Fruit fly (Drosophila melanogaster) whole organism, embryonic: ENCODE measurements around the gene CG32267.
A peak's percentile ranks its signal among the peaks of the same experiment; 100 is the strongest.

Experiments
- BEAF-32 ChIP-seq: fragments of 200-800 bp; sonication (Bioruptor generic); optimal IDR thresholded peaks from 3 replicates; lab custom pipeline; 2017; ENCODE audit warnings: missing biosample characterization, missing genetic modification characterization, mild to moderate bottlenecking, moderate library complexity, missing genetic modification reagents
- Blimp-1 ChIP-seq: fragments of 200-800 bp; sonication (Bioruptor generic); optimal IDR thresholded peaks from 3 replicates; lab custom pipeline; 2018; ENCODE audit warnings: missing biosample characterization, missing genetic modification characterization, mild to moderate bottlenecking, moderate library complexity, missing genetic modification reagents
- BtbVII ChIP-seq: fragments of 200-800 bp; sonication (Bioruptor generic); optimal IDR thresholded peaks from 3 replicates; lab custom pipeline; 2017; ENCODE audit warnings: missing biosample characterization, mild to moderate bottlenecking, missing genetic modification characterization
- CG10267 ChIP-seq: fragments of 200-800 bp; sonication (Bioruptor generic); optimal IDR thresholded peaks from 2 replicates; lab custom pipeline; 2018; ENCODE audit warnings: missing biosample characterization, mild to moderate bottlenecking, missing genetic modification characterization, moderate library complexity
- CG10565 ChIP-seq: fragments of 200-800 bp; sonication (Bioruptor generic); optimal IDR thresholded peaks from 3 replicates; lab custom pipeline; 2016; ENCODE audit warnings: missing biosample characterization, mild to moderate bottlenecking, missing genetic modification characterization
- CG11398 ChIP-seq: fragments of 200-800 bp; sonication (Bioruptor generic); optimal IDR thresholded peaks from 2 replicates; lab custom pipeline; 2016; ENCODE audit warnings: missing biosample characterization, missing genetic modification characterization
- CG11504 ChIP-seq: fragments of 200-800 bp; sonication (Bioruptor generic); optimal IDR thresholded peaks from 3 replicates; lab custom pipeline; 2019; ENCODE audit warnings: missing biosample characterization, mild to moderate bottlenecking, missing genetic modification characterization, moderate library complexity
- CG12219 ChIP-seq: fragments of 200-800 bp; sonication (Bioruptor generic); optimal IDR thresholded peaks from 3 replicates; lab custom pipeline; 2018; ENCODE audit warnings: missing biosample characterization, mild to moderate bottlenecking, missing genetic modification characterization
- CG12942 ChIP-seq: fragments of 200-800 bp; sonication (Bioruptor generic); optimal IDR thresholded peaks from 3 replicates; lab custom pipeline; 2016; ENCODE audit warnings: missing biosample characterization, missing genetic modification characterization
- CG13624 ChIP-seq: fragments of 200-800 bp; sonication (Bioruptor generic); optimal IDR thresholded peaks from 2 replicates; lab custom pipeline; 2016; ENCODE audit warnings: missing biosample characterization, missing genetic modification characterization
- CG15011 ChIP-seq: fragments of 200-800 bp; sonication (Bioruptor generic); optimal IDR thresholded peaks from 3 replicates; lab custom pipeline; 2018; ENCODE audit warnings: missing biosample characterization, mild to moderate bottlenecking, missing genetic modification characterization
- CG15073 ChIP-seq: fragments of 200-800 bp; sonication (Bioruptor generic); optimal IDR thresholded peaks from 2 replicates; lab custom pipeline; 2016; ENCODE audit warnings: missing biosample characterization, missing genetic modification characterization
- CG17912 ChIP-seq: fragments of 200-800 bp; sonication (Bioruptor generic); optimal IDR thresholded peaks from 2 replicates; lab custom pipeline; 2018; ENCODE audit warnings: missing biosample characterization, mild to moderate bottlenecking, missing genetic modification characterization
- CG18476 ChIP-seq: fragments of 200-800 bp; sonication (Bioruptor generic); optimal IDR thresholded peaks from 2 replicates; lab custom pipeline; 2016; ENCODE audit warnings: missing biosample characterization, mild to moderate bottlenecking, missing genetic modification characterization
- CG33557 ChIP-seq: fragments of 200-800 bp; sonication (Bioruptor generic); optimal IDR thresholded peaks from 2 replicates; lab custom pipeline; 2019; ENCODE audit warnings: missing biosample characterization, mild to moderate bottlenecking, missing genetic modification characterization, moderate library complexity
- CG42726 ChIP-seq: fragments of 200-800 bp; sonication (Bioruptor generic); IDR thresholded peaks from 2 replicates; pipeline ENCODE4 v1.3.6; 2022; ENCODE audit warnings: missing biosample characterization, missing genetic modification characterization; ENCODE audit not compliant: partially characterized antibody
- CG4424 ChIP-seq: fragments of 200-800 bp; sonication (Bioruptor generic); optimal IDR thresholded peaks from 3 replicates; lab custom pipeline; 2016; ENCODE audit warnings: missing biosample characterization, missing genetic modification characterization
- CG6254 ChIP-seq: fragments of 200-800 bp; sonication (Bioruptor generic); optimal IDR thresholded peaks from 3 replicates; lab custom pipeline; 2017; ENCODE audit warnings: mild to moderate bottlenecking, missing biosample characterization, missing genetic modification reagents, missing genetic modification characterization
- CG6854 ChIP-seq: fragments of 200-800 bp; sonication (Bioruptor generic); optimal IDR thresholded peaks from 3 replicates; lab custom pipeline; 2017; ENCODE audit warnings: missing biosample characterization, mild to moderate bottlenecking, missing genetic modification characterization
- CG8089 ChIP-seq: fragments of 200-800 bp; sonication (Bioruptor generic); optimal IDR thresholded peaks from 3 replicates; lab custom pipeline; 2016; ENCODE audit warnings: missing biosample characterization, missing genetic modification characterization
- CG8290 ChIP-seq, 3 experiments: fragments of 200-800 bp; sonication (Bioruptor generic); optimal IDR thresholded peaks; 2 replicates each; lab custom pipeline; 2016 to 2019; ENCODE audit warnings: missing biosample characterization in 3 of 3, missing genetic modification characterization in 3 of 3, mild to moderate bottlenecking in 2 of 3, moderate library complexity in 1 of 3
- CG8388 ChIP-seq: fragments of 200-800 bp; sonication (Bioruptor generic); optimal IDR thresholded peaks from 2 replicates; lab custom pipeline; 2019; ENCODE audit warnings: missing biosample characterization, mild to moderate bottlenecking, missing genetic modification characterization, moderate library complexity
- CG8478 ChIP-seq: fragments of >200 bp; optimal IDR thresholded peaks from 2 replicates; lab custom pipeline; 2018
- CG8944 ChIP-seq: fragments of 200-800 bp; sonication (Bioruptor generic); optimal IDR thresholded peaks from 3 replicates; lab custom pipeline; 2016; ENCODE audit warnings: missing biosample characterization, missing genetic modification characterization
- CoRest ChIP-seq: fragments of 200-800 bp; sonication (Bioruptor generic); optimal IDR thresholded peaks from 3 replicates; lab custom pipeline; 2018; ENCODE audit warnings: missing biosample characterization, mild to moderate bottlenecking, missing genetic modification characterization, moderate library complexity
- Deaf1 ChIP-seq: fragments of 200-800 bp; optimal IDR thresholded peaks from 3 replicates; lab custom pipeline; 2019; ENCODE audit warnings: missing biosample characterization, mild to moderate bottlenecking, missing genetic modification characterization, moderate library complexity
- Elba2 ChIP-seq: fragments of 200-800 bp; sonication (Bioruptor generic); optimal IDR thresholded peaks from 3 replicates; lab custom pipeline; 2016; ENCODE audit warnings: missing biosample characterization, missing genetic modification characterization
- Ets65A ChIP-seq: fragments of 200-800 bp; sonication (Bioruptor generic); peaks from one replicate; lab custom pipeline; 2016; ENCODE audit warnings: missing biosample characterization, missing genetic modification characterization
- HHEX ChIP-seq: fragments of 200-800 bp; sonication (Bioruptor generic); optimal IDR thresholded peaks from 3 replicates; lab custom pipeline; 2017; ENCODE audit warnings: missing biosample characterization, mild to moderate bottlenecking, missing genetic modification characterization, missing genetic modification reagents
- HLH4C ChIP-seq: fragments of 200-800 bp; sonication (Bioruptor generic); IDR thresholded peaks from 3 replicates; pipeline ENCODE4 v1.3.6; 2022; ENCODE audit warnings: missing biosample characterization, missing genetic modification characterization; ENCODE audit not compliant: partially characterized antibody
- Hey ChIP-seq: fragments of 200-800 bp; sonication (Bioruptor generic); optimal IDR thresholded peaks from 3 replicates; lab custom pipeline; 2018; ENCODE audit warnings: missing biosample characterization, mild to moderate bottlenecking, missing genetic modification characterization
- NC2α ChIP-seq: fragments of 200-800 bp; sonication (Bioruptor generic); optimal IDR thresholded peaks from 2 replicates; lab custom pipeline; 2016; ENCODE audit warnings: missing biosample characterization, missing genetic modification characterization
- Nf-YA ChIP-seq: fragments of 200-800 bp; sonication (Bioruptor generic); IDR thresholded peaks from 2 replicates; pipeline ENCODE4 v1.3.6; 2022; ENCODE audit warnings: missing biosample characterization, missing genetic modification characterization
- Poxn ChIP-seq: fragments of 200-800 bp; sonication (Bioruptor generic); IDR thresholded peaks from 2 replicates; pipeline ENCODE4 v1.3.6; 2022; ENCODE audit warnings: missing biosample characterization, missing genetic modification characterization
- Ptx1 ChIP-seq: fragments of 200-800 bp; sonication (Bioruptor generic); IDR thresholded peaks from 2 replicates; pipeline ENCODE4 v1.3.6; 2022; ENCODE audit warnings: missing biosample characterization, missing genetic modification characterization
- Stat92E ChIP-seq, 3 experiments: fragments of >200 bp in 2 of 3; fragments of 200-800 bp in 1 of 3; sonication (Bioruptor generic) in 1 of 3; optimal IDR thresholded peaks; 2 replicates each; lab custom pipeline; 2017 to 2019; ENCODE audit warnings: missing biosample characterization in 3 of 3, missing genetic modification characterization in 3 of 3, mild to moderate bottlenecking in 1 of 3, moderate library complexity in 1 of 3
- br ChIP-seq: fragments of >200 bp; optimal IDR thresholded peaks from 2 replicates; lab custom pipeline; 2017
- btn ChIP-seq: fragments of 200-800 bp; sonication (Bioruptor generic); optimal IDR thresholded peaks from 2 replicates; lab custom pipeline; 2016; ENCODE audit warnings: missing biosample characterization, missing genetic modification characterization
- cato ChIP-seq: fragments of 200-800 bp; sonication (Bioruptor generic); optimal IDR thresholded peaks from 2 replicates; lab custom pipeline; 2016; ENCODE audit warnings: missing biosample characterization, missing genetic modification characterization, borderline replicate concordance
- chn ChIP-seq: fragments of 200-800 bp; sonication (Bioruptor generic); optimal IDR thresholded peaks from 2 replicates; lab custom pipeline; 2016; ENCODE audit warnings: missing biosample characterization, missing genetic modification characterization
- crc ChIP-seq: fragments of 200-800 bp; sonication (Bioruptor generic); optimal IDR thresholded peaks from 2 replicates; lab custom pipeline; 2016; ENCODE audit warnings: missing biosample characterization, missing genetic modification characterization
- cwo ChIP-seq: fragments of 200-800 bp; sonication (Bioruptor generic); optimal IDR thresholded peaks from 3 replicates; lab custom pipeline; 2017; ENCODE audit warnings: missing biosample characterization, missing genetic modification characterization, mild to moderate bottlenecking, moderate library complexity, missing genetic modification reagents
- ewg ChIP-seq: fragments of 200-800 bp; sonication (Bioruptor generic); optimal IDR thresholded peaks from 3 replicates; lab custom pipeline; 2017; ENCODE audit warnings: mild to moderate bottlenecking, missing biosample characterization, missing genetic modification reagents, missing genetic modification characterization
- inv ChIP-seq: fragments of 200-800 bp; sonication (Bioruptor generic); IDR thresholded peaks from 2 replicates; pipeline ENCODE4 v1.3.6; 2022; ENCODE audit warnings: missing biosample characterization, missing genetic modification characterization; ENCODE audit not compliant: partially characterized antibody
- jigr1 ChIP-seq: fragments of 200-800 bp; sonication (Bioruptor generic); IDR thresholded peaks from 3 replicates; pipeline ENCODE4 v1.3.6; 2022; ENCODE audit warnings: missing biosample characterization, missing genetic modification characterization
- lilli ChIP-seq: fragments of 200-800 bp; sonication (Bioruptor generic); optimal IDR thresholded peaks from 3 replicates; lab custom pipeline; 2016; ENCODE audit warnings: missing biosample characterization, missing genetic modification characterization
- maf-S ChIP-seq: fragments of 200-800 bp; sonication (Bioruptor generic); optimal IDR thresholded peaks from 2 replicates; lab custom pipeline; 2016; ENCODE audit warnings: missing biosample characterization, missing genetic modification characterization
- sens-2 ChIP-seq: fragments of 200-800 bp; sonication (Bioruptor generic); IDR thresholded peaks from 2 replicates; pipeline ENCODE4 v1.3.6; 2022; ENCODE audit warnings: missing biosample characterization, missing genetic modification characterization
- twi ChIP-seq: fragments of 200-800 bp; optimal IDR thresholded peaks from 2 replicates; lab custom pipeline; 2019; ENCODE audit warnings: missing biosample characterization, mild to moderate bottlenecking, missing genetic modification characterization, moderate library complexity
- tx ChIP-seq: fragments of 200-800 bp; sonication (Bioruptor generic); optimal IDR thresholded peaks from 2 replicates; lab custom pipeline; 2016; ENCODE audit warnings: missing biosample characterization, missing genetic modification characterization
- unpg ChIP-seq: fragments of 200-800 bp; sonication (Bioruptor generic); optimal IDR thresholded peaks from 3 replicates; lab custom pipeline; 2018; ENCODE audit warnings: missing biosample characterization, mild to moderate bottlenecking, missing genetic modification characterization, moderate library complexity

Gene CG32267

dm6 chr3L:3438473-3438872 lies 33.4 kb downstream of the CG32267 start (continued):
- TF ChIP-seq CG8290 (GFP tag; optimal IDR thresholded peaks at IDR 0.05; lab: Kevin White, UChicago): peak; percentile 43
- no peak for TF ChIP-seq CG8290 (tag; optimal IDR thresholded peaks at IDR 0.05; lab: Kevin White, UChicago)
- no peak for TF ChIP-seq Elba2
- TF ChIP-seq Hey (tag; lab: Kevin White, UChicago): no peak
- peak; percentile 80 for TF ChIP-seq Blimp-1 (GFP tag; lab: Kevin White, UChicago)
- TF ChIP-seq cato (GFP tag; lab: Kevin White, UChicago): no peak
- TF ChIP-seq btn: no peak
- TF ChIP-seq CG10565 (GFP tag; lab: Kevin White, UChicago): no peak
- TF ChIP-seq tx (GFP tag; lab: Kevin White, UChicago): peak; percentile 26
- TF ChIP-seq CG11398 (GFP tag; lab: Kevin White, UChicago): no peak
- no peak for TF ChIP-seq crc (GFP tag; lab: Kevin White, UChicago)
- TF ChIP-seq CG11504: peak; percentile 81
- TF ChIP-seq NC2α (GFP tag; lab: Kevin White, UChicago): no peak
- TF ChIP-seq CG15011 (GFP tag; lab: Kevin White, UChicago): peak; percentile 33
- no peak for TF ChIP-seq CG15073
- peak; percentile 38 for TF ChIP-seq CG8944 (GFP tag; lab: Kevin White, UChicago)
- TF ChIP-seq Ets65A (GFP tag; lab: Kevin White, UChicago): no peak
- TF ChIP-seq CG17912 (GFP tag; lab: Kevin White, UChicago): no peak
- no peak for TF ChIP-seq CG8478
- no peak for TF ChIP-seq Nf-YA (GFP tag; lab: Robert Waterston, UW)
- TF ChIP-seq BEAF-32 (GFP tag; lab: Kevin White, UChicago): no peak
- TF ChIP-seq CG12219 (GFP tag; lab: Kevin White, UChicago): peak; percentile 34
- TF ChIP-seq Poxn (GFP tag; lab: Robert Waterston, UW): no peak
- TF ChIP-seq sens-2 (GFP tag; lab: Robert Waterston, UW): no peak
- TF ChIP-seq CG6254: peak; percentile 56
- TF ChIP-seq inv (GFP tag; lab: Robert Waterston, UW): no peak
- TF ChIP-seq maf-S: no peak
- TF ChIP-seq CG4424 (GFP tag; lab: Kevin White, UChicago): peak; percentile 74
- TF ChIP-seq CG10267 (tag; lab: Kevin White, UChicago): peak; percentile 84
- peak; percentile 53 for TF ChIP-seq CG13624 (GFP tag; lab: Kevin White, UChicago)
- TF ChIP-seq chn: peak; percentile 40
- peak; percentile 26 for TF ChIP-seq CG18476 (GFP tag; lab: Kevin White, UChicago)
- TF ChIP-seq CG42726: no peak
- no peak for TF ChIP-seq CG12942 (GFP tag; lab: Kevin White, UChicago)
- TF ChIP-seq CoRest: peak; percentile 72
- TF ChIP-seq Stat92E (GFP tag; optimal IDR thresholded peaks at IDR 0.05; lab: Kevin White, UChicago): no peak
- no peak for TF ChIP-seq jigr1
- TF ChIP-seq Deaf1 (tag; lab: Kevin White, UChicago): peak; percentile 36
- TF ChIP-seq CG6854 (GFP tag; lab: Kevin White, UChicago): no peak
- TF ChIP-seq Ptx1 (GFP tag; lab: Robert Waterston, UW): peak; percentile 63
- TF ChIP-seq br: no peak
- peak; percentile 41 for TF ChIP-seq CG8089 (GFP tag; lab: Kevin White, UChicago)
- peak; percentile 49 for TF ChIP-seq cwo (GFP tag; lab: Kevin White, UChicago)
- no peak for TF ChIP-seq HLH4C
- TF ChIP-seq CG8388 (GFP tag; lab: Kevin White, UChicago): peak; percentile 80
- TF ChIP-seq HHEX: peak; percentile 44
- peak; percentile 45 for TF ChIP-seq lilli (GFP tag; lab: Kevin White, UChicago)
- TF ChIP-seq unpg (GFP tag; lab: Kevin White, UChicago): peak; percentile 83
- TF ChIP-seq twi (tag; lab: Kevin White, UChicago): peak; percentile 12
- peak; percentile 37 for TF ChIP-seq BtbVII (GFP tag; lab: Kevin White, UChicago)
- TF ChIP-seq CG33557: peak; percentile 59
- peak; percentile 10 for TF ChIP-seq ewg (GFP tag; lab: Kevin White, UChicago)
